Fruit fly (Drosophila melanogaster) whole organism, wandering third instar larva: Measurements from ENCODE around the gene kkv.

Experiments
- Abd-B ChIP-seq: fragments of >200 bp; optimal IDR thresholded peaks from 2 replicates; lab custom pipeline; 2017; ENCODE audit warnings: missing biosample characterization, missing genetic modification characterization
- CG9705 ChIP-seq: fragments of 200-800 bp; sonication (Bioruptor generic); optimal IDR thresholded peaks from 2 replicates; lab custom pipeline; 2018; ENCODE audit warnings: missing biosample characterization, mild to moderate bottlenecking, missing genetic modification characterization
- CrebA ChIP-seq: fragments of 200-800 bp; sonication (Bioruptor generic); optimal IDR thresholded peaks from 2 replicates; lab custom pipeline; 2016; ENCODE audit warnings: missing biosample characterization, mild to moderate bottlenecking, missing genetic modification characterization, borderline replicate concordance
- Dfd ChIP-seq: fragments of >200 bp; optimal IDR thresholded peaks from 2 replicates; lab custom pipeline; 2017; ENCODE audit warnings: missing biosample characterization, missing genetic modification characterization
- Dif ChIP-seq: fragments of 200-275, 200-300 bp; sonication (Bioruptor generic); optimal IDR thresholded peaks from 2 replicates; lab custom pipeline; 2018; ENCODE audit warnings: missing biosample characterization, missing genetic modification characterization; ENCODE audit not compliant: partially characterized antibody
- HLH106 ChIP-seq: fragments of 200-800 bp; optimal IDR thresholded peaks from 3 replicates; lab custom pipeline; 2019; ENCODE audit warnings: missing biosample characterization, mild to moderate bottlenecking, missing genetic modification characterization, moderate library complexity
- Hnf4 ChIP-seq: fragments of 200-800 bp; sonication (Bioruptor generic); optimal IDR thresholded peaks from 2 replicates; lab custom pipeline; 2016; ENCODE audit warnings: missing biosample characterization, mild to moderate bottlenecking, missing genetic modification characterization
- Hr83 ChIP-seq: fragments of 200-300 bp; sonication (Bioruptor generic); optimal IDR thresholded peaks from 2 replicates; lab custom pipeline; 2016; ENCODE audit warnings: missing biosample characterization, mild to moderate bottlenecking, missing genetic modification characterization, moderate library complexity; ENCODE audit not compliant: poor library complexity, severe bottlenecking
- Myc ChIP-seq: fragments of >200 bp; optimal IDR thresholded peaks from 2 replicates; lab custom pipeline; 2017
- N ChIP-seq: fragments of >200 bp; optimal IDR thresholded peaks from 2 replicates; lab custom pipeline; 2018; ENCODE audit warnings: missing biosample characterization, missing external identifiers, missing genetic modification characterization
- OdsH ChIP-seq: fragments of 200-800 bp; sonication (Bioruptor generic); optimal IDR thresholded peaks from 2 replicates; lab custom pipeline; 2016; ENCODE audit warnings: missing biosample characterization, mild to moderate bottlenecking, missing genetic modification characterization
- Rel ChIP-seq, 2 experiments: fragments of 200-800 bp; sonication (Bioruptor generic) in 1 of 2; optimal IDR thresholded peaks; 2 replicates in 1 of 2; 3 replicates in 1 of 2; lab custom pipeline; 2016 to 2019; ENCODE audit warnings: mild to moderate bottlenecking in 2 of 2, missing biosample characterization in 2 of 2, missing genetic modification characterization in 2 of 2, moderate library complexity in 1 of 2
- Sp1 ChIP-seq: fragments of 200-800 bp; sonication (Bioruptor generic); optimal IDR thresholded peaks from 3 replicates; lab custom pipeline; 2019; ENCODE audit warnings: missing biosample characterization, mild to moderate bottlenecking, missing genetic modification characterization, moderate library complexity
- Vsx2 ChIP-seq: fragments of 200-300, 225-300 bp; sonication (Bioruptor generic); optimal IDR thresholded peaks from 2 replicates; lab custom pipeline; 2018; ENCODE audit warnings: missing biosample characterization, missing genetic modification characterization; ENCODE audit not compliant: partially characterized antibody
- brk ChIP-seq: fragments of 200-800 bp; sonication (Bioruptor generic); optimal IDR thresholded peaks from 2 replicates; lab custom pipeline; 2016; ENCODE audit warnings: missing biosample characterization, mild to moderate bottlenecking, missing genetic modification characterization
- dl ChIP-seq, 2 experiments: fragments of 175-275, 200-275 bp in 1 of 2; fragments of 200-275 bp in 1 of 2; sonication (Bioruptor generic); optimal IDR thresholded peaks; lab custom pipeline; 2018; ENCODE audit warnings: mild to moderate bottlenecking in 2 of 2, missing biosample characterization in 2 of 2, missing genetic modification characterization in 2 of 2, moderate library complexity in 2 of 2; ENCODE audit not compliant: partially characterized antibody in 2 of 2, insufficient read depth in 1 of 2
- dmrt93B ChIP-seq: fragments of 200-800 bp; sonication (Bioruptor generic); optimal IDR thresholded peaks from 2 replicates; lab custom pipeline; 2018; ENCODE audit warnings: missing biosample characterization, mild to moderate bottlenecking, missing genetic modification characterization
- dsf ChIP-seq: sonication (Bioruptor generic); optimal IDR thresholded peaks from 2 replicates; lab custom pipeline; 2016; ENCODE audit warnings: missing biosample characterization, missing genetic modification characterization, borderline replicate concordance
- ey ChIP-seq: fragments of 200-800 bp; sonication (Bioruptor generic); optimal IDR thresholded peaks from 2 replicates; lab custom pipeline; 2016; ENCODE audit warnings: missing biosample characterization, missing genetic modification characterization
- foxo ChIP-seq, 2 experiments: fragments of 200-800 bp; sonication (Bioruptor generic); optimal IDR thresholded peaks; 2 replicates in 1 of 2; 3 replicates in 1 of 2; lab custom pipeline; 2016 to 2017; ENCODE audit warnings: missing biosample characterization in 2 of 2, missing genetic modification characterization in 2 of 2
- fru ChIP-seq: fragments of 200-800 bp; sonication (Bioruptor generic); optimal IDR thresholded peaks from 3 replicates; lab custom pipeline; 2016; ENCODE audit warnings: missing biosample characterization, mild to moderate bottlenecking, missing genetic modification characterization
- h ChIP-seq: fragments of 200-800 bp; sonication (Bioruptor generic); optimal IDR thresholded peaks from 3 replicates; lab custom pipeline; 2016; ENCODE audit warnings: missing biosample characterization, mild to moderate bottlenecking, missing genetic modification characterization
- jim ChIP-seq: fragments of 175-275, 200-325 bp; sonication (Bioruptor generic); optimal IDR thresholded peaks from 2 replicates; lab custom pipeline; 2016; ENCODE audit warnings: missing biosample characterization, mild to moderate bottlenecking, missing genetic modification characterization
- lola ChIP-seq: fragments of >200 bp; optimal IDR thresholded peaks from 2 replicates; lab custom pipeline; 2017; ENCODE audit warnings: missing biosample characterization, missing genetic modification characterization
- psq ChIP-seq: fragments of 200-800 bp; sonication (Bioruptor generic); optimal IDR thresholded peaks from 3 replicates; lab custom pipeline; 2017; ENCODE audit warnings: missing biosample characterization, mild to moderate bottlenecking, missing genetic modification characterization, moderate library complexity
- rgr ChIP-seq: fragments of 200-800 bp; sonication (Bioruptor generic); optimal IDR thresholded peaks from 3 replicates; lab custom pipeline; 2016; ENCODE audit warnings: missing biosample characterization, mild to moderate bottlenecking, missing genetic modification characterization
- sage ChIP-seq: fragments of 200-800 bp; sonication (Bioruptor generic); optimal IDR thresholded peaks from 2 replicates; lab custom pipeline; 2016; ENCODE audit warnings: missing biosample characterization, mild to moderate bottlenecking, missing genetic modification characterization
- sv ChIP-seq: fragments of 200-800 bp; sonication (Bioruptor generic); optimal IDR thresholded peaks from 3 replicates; lab custom pipeline; 2016; ENCODE audit warnings: missing biosample characterization, missing genetic modification characterization
- tai ChIP-seq: sonication (Bioruptor generic); optimal IDR thresholded peaks from 2 replicates; lab custom pipeline; 2016; ENCODE audit warnings: missing biosample characterization, missing genetic modification characterization
- usp ChIP-seq: fragments of >200 bp; optimal IDR thresholded peaks from 2 replicates; lab custom pipeline; 2017; ENCODE audit warnings: missing biosample characterization, missing genetic modification characterization
- woc ChIP-seq: sonication (Bioruptor generic); optimal IDR thresholded peaks from 2 replicates; lab custom pipeline; 2016; ENCODE audit warnings: missing biosample characterization, mild to moderate bottlenecking, missing genetic modification characterization

The kkv gene

DNA sequence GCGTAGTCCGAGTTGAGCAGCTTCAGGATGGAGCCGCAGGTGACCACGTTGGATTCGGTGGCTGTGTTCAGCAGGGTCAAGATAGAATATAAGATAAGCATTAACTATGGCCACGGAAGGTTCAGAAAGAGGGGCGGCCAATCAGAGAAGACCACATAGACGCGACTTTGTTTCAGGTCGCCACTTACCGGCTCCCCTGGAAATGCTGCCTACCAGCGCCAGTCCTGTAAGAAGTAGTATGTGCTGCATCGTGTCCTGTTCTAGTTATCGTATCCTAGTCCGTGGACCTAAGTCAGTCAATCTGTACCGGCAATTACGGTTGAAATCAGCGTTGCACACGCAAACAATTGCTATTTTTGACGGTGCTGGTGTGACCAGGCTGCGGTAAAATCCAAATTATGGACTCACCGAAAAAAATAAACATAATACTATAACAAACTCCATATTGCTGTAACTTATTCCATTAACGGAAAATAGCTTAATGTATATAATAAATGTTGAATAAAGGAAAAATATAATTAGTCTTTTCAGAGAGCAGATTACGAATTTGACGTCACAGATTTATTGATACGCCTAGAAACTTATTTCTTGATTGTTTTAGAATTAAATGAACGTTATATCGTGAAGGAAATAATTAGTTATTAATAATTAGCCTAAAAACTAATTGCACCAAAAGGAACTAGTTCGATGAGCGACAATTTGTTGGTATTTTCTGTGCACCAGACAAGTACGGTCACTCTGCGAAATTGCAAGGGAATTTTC, 38.1 kb downstream of the kkv start, which contains the start of the genes CG11999 and CG1161 (continued):
- TF ChIP-seq Hr83 (GFP tag; lab: Kevin White, UChicago) (no peak), dsf (GFP tag; lab: Kevin White, UChicago) (no peak), dmrt93B (GFP tag; lab: Kevin White, UChicago) (no peak)
- TF ChIP-seq, all 38 proteins: peak for 8

DNA sequence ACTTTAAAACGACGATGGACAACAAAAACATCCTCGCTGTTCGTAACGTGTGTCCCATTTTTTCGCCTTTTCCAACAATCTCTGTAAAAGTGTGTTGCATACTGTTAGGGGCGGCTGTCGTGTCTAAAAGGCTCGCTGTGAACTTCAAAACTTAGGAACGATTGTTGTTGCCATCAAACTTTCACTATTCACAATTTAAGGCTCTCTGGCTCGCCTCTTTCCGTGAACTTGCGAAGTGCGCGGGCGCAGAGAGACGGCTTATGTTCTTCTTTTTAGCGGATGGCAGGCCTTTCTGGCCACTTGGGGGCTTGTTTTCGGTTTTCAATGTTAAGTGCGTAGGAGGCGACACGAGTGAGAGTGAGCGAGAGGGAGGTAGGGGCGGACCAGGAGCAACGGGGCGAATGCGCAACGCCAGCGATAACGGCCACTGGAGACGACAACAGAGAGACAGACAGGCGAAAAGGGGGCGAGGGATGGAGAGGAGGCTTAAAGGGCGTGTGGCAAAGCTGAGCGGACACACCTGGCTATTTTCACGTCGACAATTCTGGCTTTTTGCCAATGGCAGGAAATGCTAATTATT, 42.2 kb downstream of the kkv start, which contains the start of gene mtd:
Gene mtd (minus strand): TSS at position 51 of the 580 bp plus-strand sequence.
- TF ChIP-seq tai (GFP tag; lab: Kevin White, UChicago) = no peak
- TF ChIP-seq sv (GFP tag; lab: Kevin White, UChicago) = no peak
- TF ChIP-seq psq (GFP tag; lab: Kevin White, UChicago) = no peak
- TF ChIP-seq Vsx2 (GFP tag; lab: Kevin White, UChicago) = no peak
- no peak for TF ChIP-seq Abd-B (GFP tag; lab: Kevin White, UChicago)
- no peak for TF ChIP-seq Rel (GFP tag; optimal IDR thresholded peaks at IDR 0.05; lab: Kevin White, UChicago)
- TF ChIP-seq Rel (tag; optimal IDR thresholded peaks at IDR 0.05; lab: Kevin White, UChicago) = no peak
- TF ChIP-seq Sp1 = no peak
- TF ChIP-seq sage (GFP tag; lab: Kevin White, UChicago) = no peak
- no peak for TF ChIP-seq dsf (GFP tag; lab: Kevin White, UChicago)
- no peak for TF ChIP-seq ey (GFP tag; lab: Kevin White, UChicago)
- TF ChIP-seq Dfd (GFP tag; lab: Kevin White, UChicago) = no peak
- TF ChIP-seq Hnf4 (GFP tag; lab: Kevin White, UChicago) = no peak
- no peak for TF ChIP-seq foxo (GFP tag; optimal IDR thresholded peaks at IDR 0.05; lab: Kevin White, UChicago)
- no peak for TF ChIP-seq Dif
- no peak for TF ChIP-seq HLH106
- no peak for TF ChIP-seq Myc (lab: Kevin White, UChicago)
- no peak for TF ChIP-seq jim
- no peak for TF ChIP-seq usp (GFP tag; lab: Kevin White, UChicago)
- no peak for TF ChIP-seq brk
- no peak for TF ChIP-seq dmrt93B (GFP tag; lab: Kevin White, UChicago)
- TF ChIP-seq, all 38 proteins: peak for 0

DNA sequence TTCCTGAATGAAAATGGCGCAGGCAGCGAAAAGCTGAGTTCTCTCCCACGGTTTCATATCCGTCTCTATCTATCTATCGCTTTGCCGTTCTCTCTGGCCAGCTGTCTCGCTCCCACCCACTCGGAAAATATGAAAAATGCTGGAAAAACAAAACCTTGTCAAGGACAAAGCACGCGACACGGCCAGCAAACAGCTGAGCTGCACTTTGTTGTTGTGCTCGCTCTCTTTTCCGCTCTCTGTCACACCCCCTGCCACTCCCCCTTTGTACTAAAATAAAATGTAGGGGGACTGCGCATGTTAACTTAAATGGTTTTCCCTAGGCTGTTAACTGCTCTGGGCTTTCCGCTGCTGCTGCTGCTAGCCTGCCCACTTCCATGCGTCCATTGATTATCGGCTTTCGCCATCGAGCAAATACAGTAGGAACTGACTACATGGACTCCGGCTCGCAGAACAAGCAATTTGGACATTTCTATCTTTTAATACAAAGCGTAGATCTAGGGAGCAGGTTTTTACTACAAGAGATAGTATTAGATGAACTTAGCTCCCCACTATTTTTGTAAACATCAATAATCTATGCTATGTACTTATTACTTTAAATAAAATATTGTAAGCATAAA, 45.9 kb downstream of the kkv start:
- TF ChIP-seq Sp1 (no peak), OdsH (no peak), N (GFP tag; lab: Kevin White, UChicago) (no peak), Rel (GFP tag; optimal IDR thresholded peaks at IDR 0.05; lab: Kevin White, UChicago) (no peak), Rel (tag; optimal IDR thresholded peaks at IDR 0.05; lab: Kevin White, UChicago) (no peak), h (no peak), dmrt93B (GFP tag; lab: Kevin White, UChicago) (no peak), sv (GFP tag; lab: Kevin White, UChicago) (no peak), ey (GFP tag; lab: Kevin White, UChicago) (no peak), fru (GFP tag; lab: Kevin White, UChicago) (no peak), woc (no peak), sage (GFP tag; lab: Kevin White, UChicago) (no peak), lola (GFP tag; lab: Kevin White, UChicago) (no peak), CrebA (no peak), jim (no peak), Myc (lab: Kevin White, UChicago) (no peak), Dfd (GFP tag; lab: Kevin White, UChicago) (no peak), CG9705 (no peak), Hr83 (GFP tag; lab: Kevin White, UChicago) (no peak), dl (GFP tag; optimal IDR thresholded peaks at IDR 0.05; lab: Kevin White, UChicago; ENCODE audit: insufficient read depth in 1 of 2, partially characterized antibody in 2 of 2) (no peak), rgr (no peak)
